Worm (Caenorhabditis elegans) whole organism, L2 larva: Measurements from ENCODE around the gene nsph-3.2.
A peak's percentile ranks its signal among the peaks of the same experiment; 100 is the strongest.

ENCODE experiments used
- F13H6.1 ChIP-seq: sonication (generic microtip); optimal IDR thresholded peaks from 2 replicates; lab custom pipeline; 2016; ENCODE audit warnings: missing genetic modification characterization, missing compliant biosample characterization
- R02D3.7 ChIP-seq: fragments of 150-350 bp; optimal IDR thresholded peaks from 2 replicates; lab custom pipeline; 2014; ENCODE audit warnings: missing biosample characterization, missing genetic modification characterization
- Y55F3AM.14 ChIP-seq: fragments of 200-800 bp; sonication (Bioruptor generic); optimal IDR thresholded peaks from 2 replicates; lab custom pipeline; 2018; ENCODE audit warnings: mild to moderate bottlenecking, missing genetic modification characterization, missing compliant biosample characterization
- ZK546.5 ChIP-seq: sonication (generic microtip); optimal IDR thresholded peaks from 2 replicates; lab custom pipeline; 2017; ENCODE audit warnings: missing biosample characterization, missing genetic modification characterization
- alr-1 ChIP-seq: fragments of 150-350 bp; optimal IDR thresholded peaks from 2 replicates; lab custom pipeline; 2014; ENCODE audit warnings: missing biosample characterization, missing genetic modification characterization
- aly-2 ChIP-seq: fragments of 150-350 bp; optimal IDR thresholded peaks from 2 replicates; lab custom pipeline; 2014; ENCODE audit warnings: missing biosample characterization, missing genetic modification characterization
- ama-1 ChIP-seq: fragments of 150-350 bp; optimal IDR thresholded peaks from 2 replicates; lab custom pipeline; 2018; ENCODE audit warnings: inconsistent platforms
- ceh-16 ChIP-seq: fragments of 150-350 bp; optimal IDR thresholded peaks from 2 replicates; lab custom pipeline; 2014; ENCODE audit warnings: missing biosample characterization, missing genetic modification characterization
- ceh-82 ChIP-seq: fragments of 150-350 bp; optimal IDR thresholded peaks from 2 replicates; lab custom pipeline; 2014; ENCODE audit warnings: missing biosample characterization, missing genetic modification characterization
- dmd-4 ChIP-seq: sonication (generic microtip); optimal IDR thresholded peaks from 2 replicates; lab custom pipeline; 2017; ENCODE audit warnings: missing biosample characterization, missing genetic modification characterization
- egl-27 ChIP-seq: sonication (generic microtip); optimal IDR thresholded peaks from 3 replicates; lab custom pipeline; 2017; ENCODE audit warnings: missing biosample characterization, missing genetic modification reagents, missing genetic modification characterization
- elt-1 ChIP-seq: fragments of 150-350 bp; optimal IDR thresholded peaks from 2 replicates; lab custom pipeline; 2014; ENCODE audit warnings: missing biosample characterization, missing genetic modification characterization
- elt-3 ChIP-seq: sonication (generic microtip); optimal IDR thresholded peaks from 2 replicates; lab custom pipeline; 2017; ENCODE audit warnings: missing biosample characterization, missing genetic modification characterization
- gmeb-1 ChIP-seq: fragments of 150-350 bp; optimal IDR thresholded peaks from 2 replicates; lab custom pipeline; 2014; ENCODE audit warnings: missing biosample characterization, missing genetic modification characterization
- lin-11 ChIP-seq: fragments of 150-350 bp; sonication (generic microtip); optimal IDR thresholded peaks from 2 replicates; lab custom pipeline; 2014; ENCODE audit warnings: missing biosample characterization, missing genetic modification characterization, inconsistent platforms, mixed read lengths
- lin-13 ChIP-seq: fragments of 150-350 bp; optimal IDR thresholded peaks from 2 replicates; lab custom pipeline; 2014; ENCODE audit warnings: missing biosample characterization, missing genetic modification reagents, missing genetic modification characterization
- lin-39 ChIP-seq: fragments of 150-350 bp; optimal IDR thresholded peaks from 2 replicates; lab custom pipeline; 2014; ENCODE audit warnings: missing biosample characterization, missing genetic modification reagents, missing genetic modification characterization
- lsy-2 ChIP-seq, 2 experiments: fragments of 150-350 bp in 1 of 2; sonication (generic microtip) in 1 of 2; optimal IDR thresholded peaks; 2 replicates each; lab custom pipeline; 2014 to 2017; ENCODE audit warnings: missing biosample characterization in 2 of 2, missing genetic modification characterization in 2 of 2
- mab-5 ChIP-seq: fragments of 150-350 bp; optimal IDR thresholded peaks from 2 replicates; lab custom pipeline; 2014; ENCODE audit warnings: missing biosample characterization, missing genetic modification characterization
- mbf-1 ChIP-seq: sonication (generic microtip); optimal IDR thresholded peaks from 2 replicates; lab custom pipeline; 2017; ENCODE audit warnings: missing biosample characterization, missing genetic modification characterization
- mdl-1 ChIP-seq, 2 experiments: fragments of 150-350 bp in 1 of 2; sonication (generic microtip) in 1 of 2; optimal IDR thresholded peaks; 2 replicates each; lab custom pipeline; 2017; ENCODE audit warnings: missing biosample characterization in 2 of 2, missing genetic modification characterization in 2 of 2
- nhr-11 ChIP-seq: fragments of 150-350 bp; optimal IDR thresholded peaks from 2 replicates; lab custom pipeline; 2014; ENCODE audit warnings: missing biosample characterization, missing genetic modification characterization
- nhr-12 ChIP-seq: fragments of 150-350 bp; optimal IDR thresholded peaks from 2 replicates; lab custom pipeline; 2014; ENCODE audit warnings: missing biosample characterization, missing genetic modification characterization
- nhr-129 ChIP-seq: fragments of 150-350 bp; optimal IDR thresholded peaks from 2 replicates; lab custom pipeline; 2014; ENCODE audit warnings: missing biosample characterization, missing genetic modification characterization
- nhr-21 ChIP-seq: fragments of 150-350 bp; optimal IDR thresholded peaks from 2 replicates; lab custom pipeline; 2014; ENCODE audit warnings: missing biosample characterization, missing genetic modification characterization
- nhr-23 ChIP-seq: fragments of 150-350 bp; optimal IDR thresholded peaks from 2 replicates; lab custom pipeline; 2014; ENCODE audit warnings: missing biosample characterization, missing genetic modification reagents, missing genetic modification characterization
- nhr-237 ChIP-seq: fragments of 150-350 bp; optimal IDR thresholded peaks from 2 replicates; lab custom pipeline; 2014; ENCODE audit warnings: missing biosample characterization, missing genetic modification characterization
- nhr-25 ChIP-seq: fragments of 150-350 bp; sonication (generic microtip); optimal IDR thresholded peaks from 3 replicates; lab custom pipeline; 2014; ENCODE audit warnings: missing biosample characterization, missing genetic modification characterization
- nhr-6 ChIP-seq: fragments of 150-350 bp; optimal IDR thresholded peaks from 2 replicates; lab custom pipeline; 2014; ENCODE audit warnings: missing biosample characterization, missing genetic modification characterization
- nhr-77 ChIP-seq: fragments of 150-350 bp; optimal IDR thresholded peaks from 2 replicates; lab custom pipeline; 2014; ENCODE audit warnings: missing biosample characterization, missing genetic modification characterization
- peb-1 ChIP-seq: fragments of 150-350 bp; optimal IDR thresholded peaks from 2 replicates; lab custom pipeline; 2014; ENCODE audit warnings: missing biosample characterization, missing genetic modification characterization
- sem-4 ChIP-seq: fragments of 150-350 bp; optimal IDR thresholded peaks from 2 replicates; lab custom pipeline; 2014; ENCODE audit warnings: missing biosample characterization, missing genetic modification reagents, missing genetic modification characterization
- skn-1 ChIP-seq: sonication (generic microtip); optimal IDR thresholded peaks from 2 replicates; lab custom pipeline; 2017; ENCODE audit warnings: missing biosample characterization, missing genetic modification characterization
- sma-3 ChIP-seq: sonication (generic microtip); optimal IDR thresholded peaks from 2 replicates; lab custom pipeline; 2016; ENCODE audit warnings: missing genetic modification reagents, missing genetic modification characterization, missing compliant biosample characterization
- sma-9 ChIP-seq, 2 experiments: fragments of 150-350 bp in 1 of 2; sonication (generic microtip) in 1 of 2; optimal IDR thresholded peaks; 2 replicates each; lab custom pipeline; 2014 to 2016; ENCODE audit warnings: missing genetic modification characterization in 2 of 2, mild to moderate bottlenecking in 1 of 2, missing biosample characterization in 1 of 2, missing compliant biosample characterization in 1 of 2, missing genetic modification reagents in 1 of 2, moderate library complexity in 1 of 2
- snpc-4 ChIP-seq: fragments of 150-350 bp; optimal IDR thresholded peaks from 2 replicates; lab custom pipeline; 2014; ENCODE audit warnings: missing biosample characterization, missing genetic modification characterization
- unc-62 ChIP-seq: fragments of 150-350 bp; optimal IDR thresholded peaks from 2 replicates; lab custom pipeline; 2014; ENCODE audit warnings: missing biosample characterization, missing genetic modification reagents, missing genetic modification characterization
- zag-1 ChIP-seq: fragments of 150-350 bp; optimal IDR thresholded peaks from 2 replicates; lab custom pipeline; 2014; ENCODE audit warnings: missing biosample characterization, missing genetic modification characterization
- ztf-11 ChIP-seq: sonication (generic microtip); optimal IDR thresholded peaks from 2 replicates; lab custom pipeline; 2017; ENCODE audit warnings: missing biosample characterization, missing genetic modification characterization
- ztf-4 ChIP-seq: fragments of 150-350 bp; optimal IDR thresholded peaks from 2 replicates; lab custom pipeline; 2014; ENCODE audit warnings: missing biosample characterization, missing genetic modification characterization

nsph-3.2 gene

ce11 chrIV:10112570-10112969, at the start of gene nsph-3.2:
nsph-3.2 (plus strand) TSS chrIV:10112870.
- TF ChIP-seq ama-1 (lab: Kevin White, UChicago) (no peak), ztf-4 (tag; lab: Kevin White, UChicago) (no peak), nhr-6 (no peak), gmeb-1 (no peak), R02D3.7 (tag; lab: Kevin White, UChicago) (no peak), zag-1 (tag; lab: Kevin White, UChicago) (no peak), nhr-77 (tag; lab: Kevin White, UChicago) (no peak), nhr-25 (tag; lab: Kevin White, UChicago) (no peak), nhr-129 (tag; lab: Kevin White, UChicago) (no peak), mdl-1 (tag; optimal IDR thresholded peaks at IDR 0.05; lab: Kevin White, UChicago) (no peak), elt-1 (tag; lab: Kevin White, UChicago) (no peak), sem-4 (tag; lab: Kevin White, UChicago) (no peak), nhr-237 (tag; lab: Kevin White, UChicago) (no peak), nhr-23 (tag; lab: Kevin White, UChicago) (no peak), lin-13 (GFP tag; lab: Kevin White, UChicago) (no peak), nhr-12 (tag; lab: Kevin White, UChicago) (no peak), ceh-16 (tag; lab: Kevin White, UChicago) (no peak), aly-2 (tag; lab: Kevin White, UChicago) (no peak)

ce11 chrIV:10063941-10064340, 48.7 kb upstream of the nsph-3.2 start:
- TF ChIP-seq lin-13 (GFP tag; lab: Kevin White, UChicago) = no peak
- TF ChIP-seq zag-1 (tag; lab: Kevin White, UChicago) = no peak
- no peak for TF ChIP-seq nhr-129 (tag; lab: Kevin White, UChicago)
- TF ChIP-seq F13H6.1 (tag; lab: Kevin White, UChicago) = no peak
- TF ChIP-seq nhr-23 (tag; lab: Kevin White, UChicago) = no peak
- no peak for TF ChIP-seq mab-5 (tag; lab: Kevin White, UChicago)
- TF ChIP-seq ZK546.5 (tag; lab: Kevin White, UChicago) = no peak
- no peak for TF ChIP-seq sma-3 (GFP tag; lab: Kevin White, UChicago)
- TF ChIP-seq ceh-16 (tag; lab: Kevin White, UChicago) = no peak
- no peak for TF ChIP-seq Y55F3AM.14 (GFP tag; lab: Kevin White, UChicago)
- TF ChIP-seq elt-3 (tag; lab: Kevin White, UChicago) = no peak
- no peak for TF ChIP-seq peb-1 (tag; lab: Kevin White, UChicago)
- TF ChIP-seq egl-27 (tag; lab: Kevin White, UChicago) = no peak
- TF ChIP-seq lin-11 (tag; lab: Kevin White, UChicago) = no peak
- TF ChIP-seq dmd-4 = no peak
- TF ChIP-seq ceh-82 (tag; lab: Kevin White, UChicago) = no peak
- no peak for TF ChIP-seq nhr-6
- TF ChIP-seq skn-1 = no peak
- no peak for TF ChIP-seq ama-1 (lab: Kevin White, UChicago)
- TF ChIP-seq sem-4 (tag; lab: Kevin White, UChicago) = no peak

- no peak for TF ChIP-seq ceh-82 (tag; lab: Kevin White, UChicago)
- TF ChIP-seq sem-4 (tag; lab: Kevin White, UChicago) = no peak
- no peak for TF ChIP-seq nhr-21 (tag; lab: Kevin White, UChicago)
- TF ChIP-seq mbf-1 = no peak
- TF ChIP-seq ceh-16 (tag; lab: Kevin White, UChicago) = no peak
- no peak for TF ChIP-seq unc-62 (GFP tag; lab: Kevin White, UChicago)
- no peak for TF ChIP-seq alr-1 (tag; lab: Kevin White, UChicago)
- peak; percentile 12 for TF ChIP-seq nhr-129 (tag; lab: Kevin White, UChicago)
- TF ChIP-seq lin-39 (tag; lab: Kevin White, UChicago) = peak; percentile 3
- TF ChIP-seq nhr-6 = no peak
- no peak for TF ChIP-seq nhr-11 (tag; lab: Kevin White, UChicago)
- TF ChIP-seq nhr-77 (tag; lab: Kevin White, UChicago) = no peak
- TF ChIP-seq ztf-11 (tag; lab: Kevin White, UChicago) = no peak
- TF ChIP-seq elt-3 (tag; lab: Kevin White, UChicago) = no peak
- no peak for TF ChIP-seq snpc-4
- no peak for TF ChIP-seq R02D3.7 (tag; lab: Kevin White, UChicago)
- no peak for TF ChIP-seq lsy-2 (tag; optimal IDR thresholded peaks at IDR 0.05; lab: Kevin White, UChicago)
- no peak for TF ChIP-seq sma-9 (GFP tag; optimal IDR thresholded peaks at IDR 0.05; lab: Kevin White, UChicago)
- TF ChIP-seq sma-9 (tag; optimal IDR thresholded peaks at IDR 0.05; lab: Kevin White, UChicago) = no peak
- peak; percentile 68 for TF ChIP-seq mab-5 (tag; lab: Kevin White, UChicago)
These were observed 47.5 kb upstream of the nsph-3.2 start for ce11 chrIV:10065159-10065558.
